Fruit fly (Drosophila melanogaster) whole organism, embryonic: Measurements from ENCODE around the gene CG14720.

Source experiments
- Aef1 ChIP-seq: fragments of 200-800 bp; sonication (Bioruptor generic); IDR thresholded peaks from 3 replicates; pipeline ENCODE4 v1.3.6; 2022; ENCODE audit warnings: missing biosample characterization, missing genetic modification characterization
- Asciz ChIP-seq: fragments of 200-800 bp; sonication (Bioruptor generic); optimal IDR thresholded peaks from 2 replicates; lab custom pipeline; 2017; ENCODE audit warnings: missing biosample characterization, mild to moderate bottlenecking, missing genetic modification characterization, missing genetic modification reagents
- Blimp-1 ChIP-seq: fragments of 200-800 bp; sonication (Bioruptor generic); optimal IDR thresholded peaks from 3 replicates; lab custom pipeline; 2018; ENCODE audit warnings: missing biosample characterization, missing genetic modification characterization, mild to moderate bottlenecking, moderate library complexity, missing genetic modification reagents
- CG12769 ChIP-seq: fragments of 200-800 bp; sonication (Bioruptor generic); optimal IDR thresholded peaks from 2 replicates; lab custom pipeline; 2019; ENCODE audit warnings: missing biosample characterization, mild to moderate bottlenecking, missing genetic modification characterization, moderate library complexity
- CG17359 ChIP-seq: fragments of 200-800 bp; sonication (Bioruptor generic); optimal IDR thresholded peaks from 3 replicates; lab custom pipeline; 2018; ENCODE audit warnings: missing biosample characterization, mild to moderate bottlenecking, missing genetic modification characterization, moderate library complexity
- CG17361 ChIP-seq: fragments of 200-800 bp; sonication (Bioruptor generic); IDR thresholded peaks from 3 replicates; pipeline ENCODE4 v1.3.6; 2022; ENCODE audit warnings: missing biosample characterization, missing genetic modification characterization
- CG17568 ChIP-seq: fragments of 200-800 bp; sonication (Bioruptor generic); optimal IDR thresholded peaks from 2 replicates; lab custom pipeline; 2018; ENCODE audit warnings: missing biosample characterization, mild to moderate bottlenecking, missing genetic modification characterization, moderate library complexity
- CG18599 ChIP-seq: fragments of 200-800 bp; sonication (Bioruptor generic); optimal IDR thresholded peaks from 3 replicates; lab custom pipeline; 2017; ENCODE audit warnings: missing biosample characterization, missing genetic modification characterization, mild to moderate bottlenecking, moderate library complexity, missing genetic modification reagents
- CG2199 ChIP-seq: fragments of 200-800 bp; sonication (Bioruptor generic); IDR thresholded peaks from 3 replicates; pipeline ENCODE4 v1.3.6; 2022; ENCODE audit warnings: missing biosample characterization, missing genetic modification characterization
- CG34224 ChIP-seq: fragments of 200-800 bp; sonication (Bioruptor generic); IDR thresholded peaks from 3 replicates; pipeline ENCODE4 v1.3.6; 2022; ENCODE audit warnings: missing biosample characterization, missing genetic modification characterization; ENCODE audit not compliant: partially characterized antibody
- CG3838 ChIP-seq: fragments of 200-800 bp; sonication (Bioruptor generic); optimal IDR thresholded peaks from 3 replicates; lab custom pipeline; 2016; ENCODE audit warnings: missing biosample characterization, missing genetic modification characterization
- CG4707 ChIP-seq: fragments of 200-800 bp; sonication (Bioruptor generic); optimal IDR thresholded peaks from 2 replicates; lab custom pipeline; 2018; ENCODE audit warnings: missing biosample characterization, mild to moderate bottlenecking, missing genetic modification characterization, moderate library complexity
- CG6813 ChIP-seq: fragments of 200-800 bp; sonication (Bioruptor generic); optimal IDR thresholded peaks from 2 replicates; lab custom pipeline; 2017; ENCODE audit warnings: missing biosample characterization, missing genetic modification characterization, mild to moderate bottlenecking, moderate library complexity, missing genetic modification reagents
- CG6854 ChIP-seq: fragments of 200-800 bp; sonication (Bioruptor generic); optimal IDR thresholded peaks from 3 replicates; lab custom pipeline; 2017; ENCODE audit warnings: missing biosample characterization, mild to moderate bottlenecking, missing genetic modification characterization
- CG7357 ChIP-seq: fragments of 200-800 bp; sonication (Bioruptor generic); IDR thresholded peaks from 3 replicates; pipeline ENCODE4 v1.3.6; 2022; ENCODE audit warnings: missing biosample characterization, missing genetic modification characterization
- CG8290 ChIP-seq, 3 experiments: fragments of 200-800 bp; sonication (Bioruptor generic); optimal IDR thresholded peaks; 2 replicates each; lab custom pipeline; 2016 to 2019; ENCODE audit warnings: missing biosample characterization in 3 of 3, missing genetic modification characterization in 3 of 3, mild to moderate bottlenecking in 2 of 3, moderate library complexity in 1 of 3
- CG9437 ChIP-seq: fragments of 200-800 bp; sonication (Bioruptor generic); optimal IDR thresholded peaks from 2 replicates; lab custom pipeline; 2018; ENCODE audit warnings: missing biosample characterization, mild to moderate bottlenecking, missing genetic modification characterization
- CoRest ChIP-seq: fragments of 200-800 bp; sonication (Bioruptor generic); optimal IDR thresholded peaks from 3 replicates; lab custom pipeline; 2018; ENCODE audit warnings: missing biosample characterization, mild to moderate bottlenecking, missing genetic modification characterization, moderate library complexity
- D19A ChIP-seq: fragments of 200-800 bp; optimal IDR thresholded peaks from 3 replicates; lab custom pipeline; 2019; ENCODE audit warnings: missing biosample characterization, mild to moderate bottlenecking, missing genetic modification characterization, moderate library complexity
- Doc2 ChIP-seq: fragments of 200-800 bp; sonication (Bioruptor generic); IDR thresholded peaks from 2 replicates; pipeline ENCODE4 v1.3.6; 2022; ENCODE audit warnings: missing biosample characterization, missing genetic modification characterization
- Doc3 ChIP-seq: fragments of 200-800 bp; sonication (Bioruptor generic); IDR thresholded peaks from 3 replicates; pipeline ENCODE4 v1.3.6; 2022; ENCODE audit warnings: missing biosample characterization, missing genetic modification characterization; ENCODE audit not compliant: partially characterized antibody
- Dref ChIP-seq: fragments of 200-800 bp; sonication (Bioruptor generic); IDR thresholded peaks from 2 replicates; pipeline ENCODE4 v1.3.6; 2022; ENCODE audit warnings: missing biosample characterization, missing genetic modification characterization
- Hr51 ChIP-seq, 2 experiments: fragments of 200-800 bp; sonication (Bioruptor generic); optimal IDR thresholded peaks; 2 replicates in 1 of 2; 3 replicates in 1 of 2; lab custom pipeline; 2016 to 2018; ENCODE audit warnings: missing biosample characterization in 2 of 2, missing genetic modification characterization in 2 of 2, mild to moderate bottlenecking in 1 of 2, moderate library complexity in 1 of 2
- Mad ChIP-seq: fragments of 200-800 bp; sonication (Bioruptor generic); optimal IDR thresholded peaks from 2 replicates; lab custom pipeline; 2016; ENCODE audit warnings: missing biosample characterization, missing genetic modification characterization
- NFAT ChIP-seq: fragments of 200-800 bp; sonication (Bioruptor generic); IDR thresholded peaks from 2 replicates; pipeline ENCODE4 v1.3.6; 2022; ENCODE audit warnings: missing biosample characterization, missing genetic modification characterization
- NfI ChIP-seq: fragments of 200-800 bp; sonication (Bioruptor generic); optimal IDR thresholded peaks from 3 replicates; lab custom pipeline; 2018; ENCODE audit warnings: missing biosample characterization, mild to moderate bottlenecking, missing genetic modification characterization, moderate library complexity
- Spps ChIP-seq: fragments of 200-800 bp; sonication (Bioruptor generic); optimal IDR thresholded peaks from 2 replicates; lab custom pipeline; 2018; ENCODE audit warnings: missing biosample characterization, mild to moderate bottlenecking, missing genetic modification characterization
- Trl ChIP-seq, 3 experiments: fragments of >200 bp in 2 of 3; fragments of 200-800 bp in 1 of 3; sonication (Bioruptor generic) in 1 of 3; optimal IDR thresholded peaks; 2 replicates in 1 of 3; 3 replicates in 2 of 3; lab custom pipeline; 2016 to 2017; ENCODE audit warnings: missing biosample characterization in 1 of 3, missing genetic modification characterization in 1 of 3
- ab ChIP-seq: fragments of 200-800 bp; sonication (Bioruptor generic); optimal IDR thresholded peaks from 2 replicates; lab custom pipeline; 2016; ENCODE audit warnings: missing biosample characterization, missing genetic modification characterization
- abd-A ChIP-seq: fragments of 200-800 bp; sonication (Bioruptor generic); optimal IDR thresholded peaks from 3 replicates; lab custom pipeline; 2019; ENCODE audit warnings: missing biosample characterization, mild to moderate bottlenecking, missing genetic modification characterization, moderate library complexity
- cas ChIP-seq: fragments of 200-800 bp; sonication (Bioruptor generic); IDR thresholded peaks from 2 replicates; pipeline ENCODE4 v1.3.6; 2022; ENCODE audit warnings: missing biosample characterization, missing genetic modification characterization
- cato ChIP-seq: fragments of 200-800 bp; sonication (Bioruptor generic); optimal IDR thresholded peaks from 2 replicates; lab custom pipeline; 2016; ENCODE audit warnings: missing biosample characterization, missing genetic modification characterization, borderline replicate concordance
- caup ChIP-seq: fragments of 200-800 bp; sonication (Bioruptor generic); optimal IDR thresholded peaks from 3 replicates; lab custom pipeline; 2017; ENCODE audit warnings: missing biosample characterization, mild to moderate bottlenecking, missing genetic modification characterization, moderate library complexity; ENCODE audit not compliant: severe bottlenecking
- cg ChIP-seq: fragments of 200-800 bp; sonication (Bioruptor generic); optimal IDR thresholded peaks from 3 replicates; lab custom pipeline; 2019; ENCODE audit warnings: missing biosample characterization, mild to moderate bottlenecking, missing genetic modification characterization, moderate library complexity
- chinmo ChIP-seq: fragments of 200-800 bp; sonication (Bioruptor generic); IDR thresholded peaks from 4 replicates; pipeline ENCODE4 v1.3.6; 2022; ENCODE audit warnings: missing biosample characterization, missing genetic modification characterization; ENCODE audit not compliant: partially characterized antibody
- eve ChIP-seq, 2 experiments: fragments of >200 bp; optimal IDR thresholded peaks; 2 replicates each; lab custom pipeline; 2017; ENCODE audit warnings: missing biosample characterization in 2 of 2, missing genetic modification characterization in 2 of 2
- fu2 ChIP-seq: fragments of 200-800 bp; sonication (Bioruptor generic); optimal IDR thresholded peaks from 2 replicates; lab custom pipeline; 2016; ENCODE audit warnings: missing biosample characterization, missing genetic modification characterization
- gem ChIP-seq: fragments of 200-800 bp; sonication (Bioruptor generic); optimal IDR thresholded peaks from 2 replicates; lab custom pipeline; 2019; ENCODE audit warnings: missing biosample characterization, mild to moderate bottlenecking, missing genetic modification characterization, moderate library complexity
- hbn ChIP-seq: fragments of 200-800 bp; sonication (Bioruptor generic); IDR thresholded peaks from 2 replicates; pipeline ENCODE4 v1.3.6; 2022; ENCODE audit warnings: missing biosample characterization, missing genetic modification characterization; ENCODE audit not compliant: partially characterized antibody
- nerfin-2 ChIP-seq: fragments of 200-800 bp; sonication (Bioruptor generic); IDR thresholded peaks from 2 replicates; pipeline ENCODE4 v1.3.6; 2022; ENCODE audit warnings: missing biosample characterization, missing genetic modification characterization; ENCODE audit not compliant: partially characterized antibody
- oc ChIP-seq: fragments of 200-800 bp; sonication (Bioruptor generic); optimal IDR thresholded peaks from 2 replicates; lab custom pipeline; 2018; ENCODE audit warnings: missing biosample characterization, mild to moderate bottlenecking, missing genetic modification characterization, moderate library complexity
- pfk ChIP-seq: fragments of 200-800 bp; sonication (Bioruptor generic); optimal IDR thresholded peaks from 2 replicates; lab custom pipeline; 2018; ENCODE audit warnings: missing biosample characterization, mild to moderate bottlenecking, missing genetic modification characterization, moderate library complexity
- pzg ChIP-seq: fragments of 200-800 bp; sonication (Bioruptor generic); optimal IDR thresholded peaks from 3 replicates; lab custom pipeline; 2018; ENCODE audit warnings: missing biosample characterization, mild to moderate bottlenecking, missing genetic modification characterization, moderate library complexity
- rib ChIP-seq: fragments of 200-800 bp; sonication (Bioruptor generic); IDR thresholded peaks from 2 replicates; pipeline ENCODE4 v1.3.6; 2022; ENCODE audit warnings: missing biosample characterization, missing genetic modification characterization
- trem ChIP-seq: fragments of 200-800 bp; optimal IDR thresholded peaks from 3 replicates; lab custom pipeline; 2019; ENCODE audit warnings: missing biosample characterization, mild to moderate bottlenecking, missing genetic modification characterization, moderate library complexity
- unc-4 ChIP-seq: fragments of 200-800 bp; sonication (Bioruptor generic); IDR thresholded peaks from 2 replicates; pipeline ENCODE4 v1.3.6; 2022; ENCODE audit warnings: missing biosample characterization, missing genetic modification characterization; ENCODE audit not compliant: partially characterized antibody
- vnd ChIP-seq: fragments of 200-800 bp; sonication (Bioruptor generic); IDR thresholded peaks from 3 replicates; pipeline ENCODE4 v1.3.6; 2022; ENCODE audit warnings: missing biosample characterization, missing genetic modification characterization; ENCODE audit not compliant: partially characterized antibody

Gene CG14720

dm6 chr3R:11661712-11662111 lies 49.8 kb upstream of the CG14720 start (continued):
- TF ChIP-seq cas (GFP tag; lab: Robert Waterston, UW) (no peak), fu2 (GFP tag; lab: Kevin White, UChicago) (no peak), CG7357 (GFP tag; lab: Robert Waterston, UW) (peak; percentile 44; the same call in 2 of the 3 replicates), caup (GFP tag; lab: Kevin White, UChicago) (peak; percentile 30), unc-4 (GFP tag; lab: Robert Waterston, UW) (no peak), abd-A (tag; lab: Kevin White, UChicago) (no peak), nerfin-2 (no peak), CG18599 (peak; percentile 64), Mad (GFP tag; lab: Kevin White, UChicago) (no peak), cg (GFP tag; lab: Kevin White, UChicago) (no peak), D19A (peak; percentile 23), CG17359 (tag; lab: Kevin White, UChicago) (peak; percentile 59), pfk (GFP tag; lab: Kevin White, UChicago) (no peak), CG4707 (GFP tag; lab: Kevin White, UChicago) (peak; percentile 20), cato (GFP tag; lab: Kevin White, UChicago) (no peak), vnd (no peak), CG3838 (no peak), CG9437 (GFP tag; lab: Kevin White, UChicago) (no peak), Trl (optimal IDR thresholded peaks at IDR 0.05; lab: Kevin White, UChicago) (no peak), Trl (GFP tag; optimal IDR thresholded peaks at IDR 0.05; lab: Kevin White, UChicago) (no peak), Blimp-1 (no peak), Asciz (GFP tag; lab: Kevin White, UChicago) (peak; percentile 51), NFAT (GFP tag; lab: Robert Waterston, UW) (0 out of 2 replicates have a peak, but pooled peaks have one; percentile 25), CG6813 (GFP tag; lab: Kevin White, UChicago) (peak; percentile 37), eve (GFP tag; optimal IDR thresholded peaks at IDR 0.05; lab: Kevin White, UChicago) (no peak), NfI (GFP tag; lab: Kevin White, UChicago) (peak; percentile 46), CG17361 (GFP tag; lab: Robert Waterston, UW) (0 out of 3 replicates have a peak, but pooled peaks have one; percentile 38), rib (GFP tag; lab: Robert Waterston, UW) (no peak), Dref (no peak), gem (tag; lab: Kevin White, UChicago) (peak; percentile 67), Aef1 (GFP tag; lab: Robert Waterston, UW) (0 out of 3 replicates have a peak, but pooled peaks have one; percentile 33), hbn (GFP tag; lab: Robert Waterston, UW) (no peak), Doc3 (GFP tag; lab: Robert Waterston, UW) (no peak), Spps (tag; lab: Kevin White, UChicago) (no peak), oc (tag; lab: Kevin White, UChicago) (peak; percentile 8), CG2199 (GFP tag; lab: Robert Waterston, UW) (no peak), Doc2 (GFP tag; lab: Robert Waterston, UW) (no peak), CG12769 (peak; percentile 67), chinmo (GFP tag; lab: Robert Waterston, UW) (no peak), trem (tag; lab: Kevin White, UChicago) (no peak), CG8290 (GFP tag; optimal IDR thresholded peaks at IDR 0.05; lab: Kevin White, UChicago) (no peak), CG8290 (tag; optimal IDR thresholded peaks at IDR 0.05; lab: Kevin White, UChicago) (peak in 1 of 2 experiments; percentile 57), CG17568 (GFP tag; lab: Kevin White, UChicago) (peak; percentile 49), CG6854 (GFP tag; lab: Kevin White, UChicago) (no peak), ab (GFP tag; lab: Kevin White, UChicago) (no peak), pzg (GFP tag; lab: Kevin White, UChicago) (no peak), Hr51 (GFP tag; optimal IDR thresholded peaks at IDR 0.05; lab: Kevin White, UChicago) (peak in 1 of 2 experiments; percentile 84), CoRest (tag; lab: Kevin White, UChicago) (peak; percentile 56), CG34224 (GFP tag; lab: Robert Waterston, UW) (no peak)
